Worm (Caenorhabditis elegans): ENCODE results near the gene odr-8.
"Not testable (repeated sequence)": the region's sequence is repeated elsewhere in the genome, so short reads cannot be mapped to it uniquely, and the experiment has no call there.

Gene odr-8

ce11 chrIV:6595912-6596311 is 13.4 kb upstream of the odr-8 start, which contains the start of gene F38A5.22 (continued):
- TF ChIP-seq efl-1 (optimal IDR thresholded peaks at IDR 0.05) (no peak), efl-1 (GFP tag; optimal IDR thresholded peaks at IDR 0.05 in 1 of 2) (no peak)

ce11 chrIV:6594871-6595270 is 12.4 kb upstream of the odr-8 start, which contains the start of gene nspb-3:
TSS of gene nspb-3 (minus strand) at chrIV:6594971.
- TF ChIP-seq blmp-1 (tag; optimal IDR thresholded peaks at IDR 0.05); ceh-63 (GFP tag; optimal IDR thresholded peaks at IDR 0.05); lsy-2 (tag; optimal IDR thresholded peaks at IDR 0.05): not testable (repeated sequence)

DNA sequence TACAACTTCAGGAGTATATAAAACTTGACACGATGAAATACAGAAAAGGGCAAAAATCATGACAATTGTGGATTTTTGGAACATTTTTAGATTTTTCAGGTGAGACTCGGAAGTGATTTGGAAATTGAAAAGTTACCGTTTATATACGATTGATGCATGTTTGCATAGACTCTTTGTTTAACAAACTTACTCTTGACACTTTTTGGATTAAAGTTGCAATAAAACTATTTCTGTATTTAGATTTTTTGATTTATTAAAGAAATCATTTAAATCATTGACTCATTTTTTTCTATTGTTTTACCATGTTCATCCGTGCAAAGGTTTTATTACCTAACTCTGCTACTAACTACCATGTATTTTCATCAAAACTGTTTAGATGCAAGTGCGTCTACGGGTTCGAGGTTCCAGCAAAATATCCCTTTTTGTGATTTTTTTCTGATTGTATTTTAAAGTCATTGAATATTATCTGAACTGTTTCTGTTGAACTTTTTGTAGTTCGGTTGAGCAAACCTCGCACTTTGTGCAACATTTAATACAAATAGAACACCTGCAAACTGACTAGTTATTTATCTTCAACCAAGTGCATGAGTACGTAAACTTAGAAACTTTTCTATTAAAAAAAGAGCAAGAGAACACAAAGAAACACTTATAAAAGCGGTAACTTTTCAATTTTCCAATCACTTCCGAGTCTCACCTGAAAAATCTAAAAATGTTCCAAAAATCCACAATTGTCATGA is 8.7 kb upstream of the odr-8 start, which contains the start of the genes nspb-1 and nspb-2:
Gene nspb-1 (minus strand): TSS at position 101 of the 737 bp plus-strand sequence.
Gene nspb-2 (plus strand): TSS at position 687 of the 737 bp plus-strand sequence.
- TF ChIP-seq mdl-1 (tag; optimal IDR thresholded peaks at IDR 0.05); pag-3 (tag; optimal IDR thresholded peaks at IDR 0.05; ENCODE audit: borderline replicate concordance, insufficient read depth); fkh-8 (tag; optimal IDR thresholded peaks at IDR 0.05): not testable (repeated sequence)

DNA sequence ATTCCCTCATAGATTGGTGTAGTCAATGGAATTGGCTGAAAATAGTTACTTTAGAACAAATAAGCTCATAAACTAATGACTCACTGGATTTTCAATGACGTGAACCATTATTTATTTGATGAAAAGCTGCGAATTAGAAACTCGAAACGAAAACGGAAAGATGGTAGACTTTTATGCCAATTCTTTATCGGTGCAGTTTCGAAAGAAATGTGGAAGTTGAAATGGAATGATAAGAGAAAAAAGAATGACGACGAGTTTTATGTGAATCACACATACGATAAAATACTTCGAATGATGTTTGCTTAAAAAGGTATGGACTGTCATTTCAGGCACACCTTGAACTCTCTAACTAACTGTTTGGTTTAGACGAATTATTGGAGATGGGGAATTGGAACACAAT is 7.5 kb upstream of the odr-8 start, which contains the start of the genes lec-11 and irld-7:
Gene lec-11 (minus strand): TSS at position 126 of the 400 bp plus-strand sequence.
Gene irld-7 (plus strand): TSS at position 332 of the 400 bp plus-strand sequence.
- no peak for TF ChIP-seq unc-62 (GFP tag; optimal IDR thresholded peaks at IDR 0.05)
- TF ChIP-seq elt-2 (tag; optimal IDR thresholded peaks at IDR 0.05) = peak; percentile 46

DNA sequence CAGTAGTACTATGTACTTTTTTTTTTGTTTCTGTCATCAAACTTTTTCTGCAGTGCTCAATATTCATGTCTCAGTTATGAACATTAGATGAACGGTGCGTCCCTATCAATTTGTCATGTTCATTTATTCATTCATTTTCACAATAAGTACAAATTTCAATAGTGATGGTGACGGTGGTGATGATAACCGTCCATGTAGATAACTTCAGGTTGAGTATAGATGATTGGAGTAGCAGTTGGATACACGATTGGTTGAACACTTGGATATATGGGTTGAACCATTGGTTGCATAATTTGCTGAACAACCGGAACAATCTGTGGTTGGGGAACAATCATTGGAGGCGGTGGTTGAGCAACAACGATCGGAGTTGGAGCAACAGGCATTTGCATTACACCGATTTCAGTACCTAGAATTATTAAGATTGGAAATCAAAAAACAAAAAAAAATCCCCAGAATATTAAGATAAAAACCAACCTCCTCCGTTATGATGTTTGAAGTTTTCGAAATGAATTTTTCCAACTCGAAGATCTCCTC is 5.6 kb upstream of the odr-8 start:
- TF ChIP-seq elt-3 (tag; optimal IDR thresholded peaks at IDR 0.05) (no peak), C16A3.4 (tag; optimal IDR thresholded peaks at IDR 0.05) (no peak), blmp-1 (tag; optimal IDR thresholded peaks at IDR 0.05) (no peak), nhr-20 (tag; optimal IDR thresholded peaks at IDR 0.05) (no peak), nhr-77 (tag; optimal IDR thresholded peaks at IDR 0.05) (no peak), nhr-76 (tag; optimal IDR thresholded peaks at IDR 0.05) (no peak), grh-1 (GFP tag; IDR thresholded peaks at IDR 0.05) (no peak), sox-4 (tag; optimal IDR thresholded peaks at IDR 0.05) (no peak), zag-1 (tag; optimal IDR thresholded peaks at IDR 0.05) (no peak), ceh-63 (GFP tag; optimal IDR thresholded peaks at IDR 0.05) (no peak), nhr-12 (tag; optimal IDR thresholded peaks at IDR 0.05) (no peak), snpc-4 (tag; optimal IDR thresholded peaks at IDR 0.05) (no peak), ceh-8 (GFP tag; optimal IDR thresholded peaks at IDR 0.05) (no peak), sptf-1 (tag; optimal IDR thresholded peaks at IDR 0.05) (no peak)

ce11 chrIV:6585397-6585921 is 3.0 kb upstream of the odr-8 start, which contains the start of the genes F38A5.2 and dnj-11:
TSS of gene F38A5.2 (minus strand) at chrIV:6585400.
TSS of gene dnj-11 (plus strand) at chrIV:6585871.
- peak; percentile 67 for TF ChIP-seq snpc-4 (tag; optimal IDR thresholded peaks at IDR 0.05)
- TF ChIP-seq xbp-1 (tag; optimal IDR thresholded peaks at IDR 0.05) = peak; percentile 86
- peak; percentile 90 for TF ChIP-seq unc-130 (tag; optimal IDR thresholded peaks at IDR 0.05)
- no peak for TF ChIP-seq alr-1 (tag; optimal IDR thresholded peaks at IDR 0.05; ENCODE audit: borderline replicate concordance)
- peak; percentile 87 for TF ChIP-seq nhr-20 (tag; optimal IDR thresholded peaks at IDR 0.05)
- TF ChIP-seq fkh-8 (tag; optimal IDR thresholded peaks at IDR 0.05) = peak; percentile 81
- no peak for TF ChIP-seq nhr-11 (tag; optimal IDR thresholded peaks at IDR 0.05)
- TF ChIP-seq efl-1 (optimal IDR thresholded peaks at IDR 0.05) = peak; percentile 88 to 90
- TF ChIP-seq efl-1 (GFP tag; optimal IDR thresholded peaks at IDR 0.05 in 1 of 2) = peak; percentile 83 to 98
- TF ChIP-seq fkh-4 (tag; optimal IDR thresholded peaks at IDR 0.05; ENCODE audit: borderline replicate concordance) = no peak
- peak; percentile 70 for TF ChIP-seq lin-13 (GFP tag; optimal IDR thresholded peaks at IDR 0.05)
- TF ChIP-seq lsy-2 (tag; optimal IDR thresholded peaks at IDR 0.05) = peak; percentile 87 to 93
- TF ChIP-seq sptf-1 (tag; optimal IDR thresholded peaks at IDR 0.05) = no peak
- no peak for TF ChIP-seq ceh-90 (tag; optimal IDR thresholded peaks at IDR 0.05)
- TF ChIP-seq ets-5 (GFP tag; IDR thresholded peaks at IDR 0.05) = no peak
- TF ChIP-seq nhr-77 (tag; optimal IDR thresholded peaks at IDR 0.05) = peak; percentile 77
- TF ChIP-seq unc-30 (tag; optimal IDR thresholded peaks at IDR 0.05) = no peak
- peak; percentile 88 for TF ChIP-seq mep-1 (tag; optimal IDR thresholded peaks at IDR 0.05)
- no peak for TF ChIP-seq hlh-4 (tag; optimal IDR thresholded peaks at IDR 0.05)
- TF ChIP-seq nhr-84 (tag; optimal IDR thresholded peaks at IDR 0.05) = peak; percentile 19
- TF ChIP-seq lin-14 (GFP tag; optimal IDR thresholded peaks at IDR 0.05) = peak; percentile 89
- peak; percentile 90 for TF ChIP-seq skn-1 (tag; optimal IDR thresholded peaks at IDR 0.05)
- TF ChIP-seq ceh-88 (GFP tag; IDR thresholded peaks at IDR 0.05) = peak; percentile 52; the same call in 1 of the 2 replicates
- peak; percentile 37 for TF ChIP-seq elt-2 (tag; optimal IDR thresholded peaks at IDR 0.05)
- TF ChIP-seq fkh-10 (GFP tag; optimal IDR thresholded peaks at IDR 0.05) = peak; percentile 65
- no peak for TF ChIP-seq Y116A8C.19 (tag; optimal IDR thresholded peaks at IDR 0.05; ENCODE audit: borderline replicate concordance)
